Worm (Caenorhabditis elegans): ENCODE data around the gene F27D9.2.

DNA sequence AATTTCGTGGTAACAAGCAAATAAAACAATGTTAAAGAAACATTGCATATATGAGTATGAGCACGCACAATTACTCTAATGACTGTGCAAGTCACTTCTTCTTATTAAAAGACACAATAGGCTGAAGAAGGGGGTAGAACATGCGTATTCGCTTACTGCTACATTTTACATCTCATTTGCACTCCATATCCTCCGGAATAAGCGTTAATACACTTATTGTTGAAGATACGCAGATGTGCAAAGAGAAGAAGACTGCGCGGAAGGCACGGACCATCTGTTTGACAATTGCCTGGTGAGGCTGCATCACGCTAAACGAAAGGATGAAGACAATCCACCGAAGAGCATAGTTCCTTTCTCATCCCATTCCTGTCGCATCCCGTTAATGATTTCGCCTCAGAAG lies 40.1 kb downstream of the F27D9.2 start:
- no peak for TF ChIP-seq him-1 (tag; optimal IDR thresholded peaks at IDR 0.05)
- no peak for TF ChIP-seq dao-5 (tag; optimal IDR thresholded peaks at IDR 0.05)
- TF ChIP-seq W03F9.2 (tag; optimal IDR thresholded peaks at IDR 0.05): no peak
